Worm (Caenorhabditis elegans) whole organism, L1 larva: ENCODE results near the gene orc-3.
"Not testable (repeated sequence)": the region's sequence is repeated elsewhere in the genome, so short reads cannot be mapped to it uniquely, and the experiment has no call there.

Experiments used
- efl-1 ChIP-seq, 4 experiments: fragments of 150-350 bp; optimal IDR thresholded peaks in 3 of 4; peaks in 1 of 4; 1 replicate in 1 of 4; 2 replicates in 3 of 4; lab custom pipeline; 2014; ENCODE audit warnings: missing biosample characterization in 2 of 4, missing genetic modification characterization in 2 of 4, missing genetic modification reagents in 2 of 4
- skn-1 ChIP-seq: fragments of 150-350 bp; optimal IDR thresholded peaks from 2 replicates; lab custom pipeline; 2014; ENCODE audit warnings: missing biosample characterization, missing genetic modification characterization
- unc-62 ChIP-seq: fragments of 150-350 bp; optimal IDR thresholded peaks from 2 replicates; lab custom pipeline; 2014; ENCODE audit warnings: missing biosample characterization, missing genetic modification reagents, missing genetic modification characterization

- not testable (repeated sequence) for TF ChIP-seq efl-1 (optimal IDR thresholded peaks at IDR 0.05; lab: Kevin White, UChicago); efl-1 (GFP tag; optimal IDR thresholded peaks at IDR 0.05 in 1 of 2; lab: Kevin White, UChicago); unc-62 (GFP tag; lab: Kevin White, UChicago); skn-1 (tag; lab: Kevin White, UChicago)
These were observed 48.6 kb downstream of the orc-3 start, which contains the start of gene fbxa-208 for ce11 chrIII:1256519-1256918.
